Worm (Caenorhabditis elegans) whole organism, L4 larva: ENCODE data around the gene C01B9.1.
"Not testable (repeated sequence)": the region's sequence is repeated elsewhere in the genome, so short reads cannot be mapped to it uniquely, and the experiment has no call there.

ENCODE experiments used
- F10B5.3 ChIP-seq: sonication (generic microtip); optimal IDR thresholded peaks from 2 replicates; lab custom pipeline; 2016; ENCODE audit warnings: mild to moderate bottlenecking, missing genetic modification characterization, missing compliant biosample characterization
- F49E8.2 ChIP-seq: sonication (generic microtip); optimal IDR thresholded peaks from 2 replicates; lab custom pipeline; 2016; ENCODE audit warnings: missing compliant biosample characterization, mild to moderate bottlenecking, missing genetic modification characterization, borderline replicate concordance
- T20F7.1 ChIP-seq: fragments of 200-800 bp; sonication (Bioruptor generic); optimal IDR thresholded peaks from 2 replicates; lab custom pipeline; 2018; ENCODE audit warnings: mild to moderate bottlenecking, missing genetic modification characterization, missing compliant biosample characterization
- Y105C5A.15 ChIP-seq: fragments of 200-800 bp; sonication (Bioruptor generic); IDR thresholded peaks from 2 replicates; pipeline ENCODE4 v1.3.6; 2022; ENCODE audit warnings: missing genetic modification characterization, missing compliant biosample characterization
- Y48G9A.11 ChIP-seq: fragments of 200-800 bp; sonication (Bioruptor generic); IDR thresholded peaks from 2 replicates; pipeline ENCODE4 v1.3.6; 2022; ENCODE audit warnings: missing genetic modification reagents, missing genetic modification characterization, missing compliant biosample characterization
- ZK546.5 ChIP-seq, 2 experiments: sonication (generic microtip); optimal IDR thresholded peaks; 2 replicates each; lab custom pipeline; 2017; ENCODE audit warnings: missing biosample characterization in 2 of 2, missing genetic modification characterization in 2 of 2
- aha-1 ChIP-seq: fragments of 150-350 bp; peaks from one replicate; lab custom pipeline; 2014; ENCODE audit warnings: missing biosample characterization, missing genetic modification characterization
- arid-1 ChIP-seq: fragments of 200-800 bp; sonication (Bioruptor generic); conservative IDR thresholded peaks from 2 replicates; pipeline ENCODE4 v1.3.6; 2022; ENCODE audit warnings: missing genetic modification reagents, missing genetic modification characterization, missing compliant biosample characterization
- ceh-32 ChIP-seq: sonication (generic microtip); optimal IDR thresholded peaks from 2 replicates; lab custom pipeline; 2016; ENCODE audit warnings: mild to moderate bottlenecking, missing genetic modification characterization, missing compliant biosample characterization; ENCODE audit not compliant: poor library complexity
- cey-2 ChIP-seq: sonication (generic microtip); optimal IDR thresholded peaks from 3 replicates; lab custom pipeline; 2017; ENCODE audit warnings: missing genetic modification characterization, mild to moderate bottlenecking, missing compliant biosample characterization, antibody characterized with exemption, borderline replicate concordance; ENCODE audit not compliant: insufficient read depth
- daf-12 ChIP-seq: fragments of 150-350 bp; optimal IDR thresholded peaks from 2 replicates; lab custom pipeline; 2014; ENCODE audit warnings: missing biosample characterization, missing genetic modification reagents, missing genetic modification characterization
- daf-16 ChIP-seq, 3 experiments: sonication (generic microtip); optimal IDR thresholded peaks; 2 replicates each; lab custom pipeline; 2016 to 2017; ENCODE audit warnings: missing genetic modification characterization in 3 of 3, missing genetic modification reagents in 3 of 3, mild to moderate bottlenecking in 2 of 3, missing compliant biosample characterization in 2 of 3, missing biosample characterization in 1 of 3, moderate library complexity in 1 of 3
- daf-19 ChIP-seq: fragments of 200-800 bp; sonication (Bioruptor generic); conservative IDR thresholded peaks from 2 replicates; pipeline ENCODE4 v1.3.6; 2022; ENCODE audit warnings: missing genetic modification characterization, missing compliant biosample characterization
- dmd-6 ChIP-seq: fragments of 200-800 bp; sonication (Bioruptor generic); IDR thresholded peaks from 2 replicates; pipeline ENCODE4 v1.3.6; 2022; ENCODE audit warnings: missing genetic modification reagents, missing genetic modification characterization, missing compliant biosample characterization
- dmd-9 ChIP-seq: fragments of 200-800 bp; sonication (Bioruptor generic); IDR thresholded peaks from 2 replicates; pipeline ENCODE4 v1.3.6; 2022; ENCODE audit warnings: missing genetic modification reagents, missing genetic modification characterization, missing compliant biosample characterization
- dve-1 ChIP-seq: sonication (generic microtip); optimal IDR thresholded peaks from 2 replicates; lab custom pipeline; 2017; ENCODE audit warnings: antibody characterized with exemption, mild to moderate bottlenecking, missing genetic modification characterization, missing compliant biosample characterization; ENCODE audit not compliant: insufficient read depth
- fos-1 ChIP-seq: fragments of 150-350 bp; optimal IDR thresholded peaks from 2 replicates; lab custom pipeline; 2014; ENCODE audit warnings: missing biosample characterization, missing genetic modification characterization
- hmg-1.1 ChIP-seq: fragments of 200-800 bp; sonication (Bioruptor generic); IDR thresholded peaks from 2 replicates; pipeline ENCODE4 v1.3.6; 2022; ENCODE audit warnings: missing genetic modification reagents, missing genetic modification characterization, missing compliant biosample characterization
- lin-1 ChIP-seq: fragments of 200-800 bp; sonication (Bioruptor generic); IDR thresholded peaks from 2 replicates; pipeline ENCODE4 v1.3.6; 2022; ENCODE audit warnings: missing genetic modification reagents, missing genetic modification characterization, missing compliant biosample characterization
- lin-38 ChIP-seq: fragments of 200-800 bp; sonication (Bioruptor generic); IDR thresholded peaks from 2 replicates; pipeline ENCODE4 v1.3.6; 2022; ENCODE audit warnings: missing genetic modification reagents, missing genetic modification characterization, missing compliant biosample characterization
- mdl-1 ChIP-seq, 2 experiments: fragments of 150-350 bp in 1 of 2; sonication (generic microtip) in 1 of 2; optimal IDR thresholded peaks; 2 replicates each; lab custom pipeline; 2014 to 2017; ENCODE audit warnings: missing biosample characterization in 2 of 2, missing genetic modification characterization in 2 of 2
- nhr-102 ChIP-seq: sonication (generic microtip); optimal IDR thresholded peaks from 2 replicates; lab custom pipeline; 2016; ENCODE audit warnings: mild to moderate bottlenecking, missing genetic modification characterization, moderate library complexity, missing compliant biosample characterization
- nhr-42 ChIP-seq: fragments of 200-800 bp; sonication (Bioruptor generic); IDR thresholded peaks from 2 replicates; pipeline ENCODE4 v1.3.6; 2022; ENCODE audit warnings: missing genetic modification characterization, missing compliant biosample characterization
- nhr-76 ChIP-seq: fragments of 150-350 bp; optimal IDR thresholded peaks from 2 replicates; lab custom pipeline; 2014; ENCODE audit warnings: missing biosample characterization, missing genetic modification characterization
- nhr-77 ChIP-seq: fragments of 150-350 bp; optimal IDR thresholded peaks from 2 replicates; lab custom pipeline; 2014; ENCODE audit warnings: missing biosample characterization, missing genetic modification characterization
- php-3 ChIP-seq: fragments of 200-800 bp; sonication (Bioruptor generic); IDR thresholded peaks from 2 replicates; pipeline ENCODE4 v1.3.6; 2022; ENCODE audit warnings: missing genetic modification reagents, missing genetic modification characterization, missing compliant biosample characterization
- saeg-2 ChIP-seq: fragments of 200-800 bp; sonication (Bioruptor generic); IDR thresholded peaks from 2 replicates; pipeline ENCODE4 v1.3.6; 2022; ENCODE audit warnings: missing genetic modification reagents, missing genetic modification characterization, missing compliant biosample characterization
- set-16 ChIP-seq: fragments of 200-800 bp; sonication (Bioruptor generic); IDR thresholded peaks from 2 replicates; pipeline ENCODE4 v1.3.6; 2022; ENCODE audit warnings: missing genetic modification reagents, missing genetic modification characterization, missing compliant biosample characterization
- skn-1 ChIP-seq: fragments of 150-350 bp; optimal IDR thresholded peaks from 2 replicates; lab custom pipeline; 2014; ENCODE audit warnings: missing biosample characterization, missing genetic modification characterization
- snpc-1.2 ChIP-seq: fragments of 200-800 bp; sonication (Bioruptor generic); IDR thresholded peaks from 2 replicates; pipeline ENCODE4 v1.3.6; 2022; ENCODE audit warnings: missing genetic modification reagents, missing genetic modification characterization, missing compliant biosample characterization
- snpc-4 ChIP-seq: fragments of 150-350 bp; optimal IDR thresholded peaks from 2 replicates; lab custom pipeline; 2014; ENCODE audit warnings: missing biosample characterization, missing genetic modification characterization
- unc-130 ChIP-seq: sonication (generic microtip); optimal IDR thresholded peaks from 2 replicates; lab custom pipeline; 2016; ENCODE audit warnings: missing genetic modification reagents, missing genetic modification characterization, missing compliant biosample characterization
- unc-62 ChIP-seq, 3 experiments: fragments of 150-350 bp in 1 of 3; sonication (generic microtip); optimal IDR thresholded peaks in 2 of 3; peaks in 1 of 3; 1 replicate in 1 of 3; 2 replicates in 2 of 3; lab custom pipeline; 2014 to 2017; ENCODE audit warnings: missing biosample characterization in 3 of 3, missing genetic modification characterization in 3 of 3, missing genetic modification reagents in 3 of 3, missing genotype in 1 of 3
- zag-1 ChIP-seq: fragments of 150-350 bp; optimal IDR thresholded peaks from 2 replicates; lab custom pipeline; 2014; ENCODE audit warnings: missing biosample characterization, missing genetic modification characterization
- ztf-7 ChIP-seq: fragments of 150-350 bp; optimal IDR thresholded peaks from 2 replicates; lab custom pipeline; 2014; ENCODE audit warnings: missing biosample characterization, missing genetic modification characterization

The C01B9.1 gene

ce11 chrII:13813950-13814349 is 42.6 kb downstream of the C01B9.1 start (continued):
- TF ChIP-seq Y105C5A.15 (GFP tag; lab: Robert Waterston, UW) (no peak), dmd-6 (peak; percentile 81), unc-62 (GFP tag; optimal IDR thresholded peaks at IDR 0.05 in 1 of 2; lab: Kevin White, UChicago) (peak in 1 of 2 experiments; percentile 26), unc-62 (tag; optimal IDR thresholded peaks at IDR 0.05; lab: Kevin White, UChicago) (no peak), lin-1 (GFP tag; lab: Robert Waterston, UW) (0 out of 2 replicates have a peak, but pooled peaks have one; percentile 17), Y48G9A.11 (GFP tag; lab: Robert Waterston, UW) (no peak), mdl-1 (tag; optimal IDR thresholded peaks at IDR 0.05; lab: Kevin White, UChicago) (no peak), zag-1 (no peak), F10B5.3 (tag; lab: Kevin White, UChicago) (no peak), F49E8.2 (no peak), nhr-102 (tag; lab: Kevin White, UChicago) (no peak), nhr-76 (tag; lab: Kevin White, UChicago) (no peak), hmg-1.1 (GFP tag; lab: Robert Waterston, UW) (no peak), lin-38 (GFP tag; lab: Robert Waterston, UW) (no peak), nhr-77 (tag; lab: Kevin White, UChicago) (peak; percentile 82), snpc-4 (tag; lab: Kevin White, UChicago) (no peak), T20F7.1 (GFP tag; lab: Kevin White, UChicago) (no peak), skn-1 (tag; lab: Kevin White, UChicago) (no peak), daf-12 (tag; lab: Kevin White, UChicago) (no peak), fos-1 (tag; lab: Kevin White, UChicago) (no peak), dve-1 (tag; lab: Kevin White, UChicago) (peak; percentile 56), nhr-42 (GFP tag; lab: Robert Waterston, UW) (peak; percentile 30; the same call in 1 of the 2 replicates), daf-16 (GFP tag; optimal IDR thresholded peaks at IDR 0.05; lab: Kevin White, UChicago) (no peak), daf-16 (tag; optimal IDR thresholded peaks at IDR 0.05; lab: Kevin White, UChicago) (peak; percentile 37), dmd-9 (GFP tag; lab: Robert Waterston, UW) (no peak), set-16 (GFP tag; lab: Robert Waterston, UW) (no peak), ceh-32 (tag; lab: Kevin White, UChicago) (no peak), saeg-2 (GFP tag; lab: Robert Waterston, UW) (no peak)

DNA sequence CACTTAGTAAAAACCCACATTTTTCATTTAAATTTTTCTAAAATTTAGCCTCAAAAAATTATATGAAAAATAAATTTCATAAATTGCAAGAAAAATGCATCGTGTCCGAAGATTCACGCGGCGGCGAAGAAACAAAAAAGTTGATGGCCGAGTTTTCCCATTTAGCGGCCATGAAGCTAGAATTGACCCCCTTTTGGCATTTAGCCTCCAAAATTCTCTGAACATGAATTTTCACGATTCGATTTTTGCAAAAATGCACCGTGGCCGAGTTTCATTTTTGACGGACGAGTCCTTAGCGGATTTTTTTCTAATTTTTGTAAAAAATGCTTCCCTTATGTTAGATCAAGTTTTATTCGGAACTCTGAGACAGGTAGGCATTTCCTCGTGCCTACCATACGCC is 44.1 kb downstream of the C01B9.1 start:
- TF ChIP-seq aha-1 (tag; lab: Kevin White, UChicago) (peak; percentile 86), unc-130 (GFP tag; lab: Kevin White, UChicago) (no peak), daf-19 (GFP tag; lab: Robert Waterston, UW) (0 out of 2 replicates have a peak, but pooled peaks have one; percentile 56), unc-62 (GFP tag; optimal IDR thresholded peaks at IDR 0.05 in 1 of 2; lab: Kevin White, UChicago) (peak in 1 of 2 experiments; percentile 87), unc-62 (tag; optimal IDR thresholded peaks at IDR 0.05; lab: Kevin White, UChicago) (no peak), ztf-7 (tag; lab: Kevin White, UChicago) (no peak)

DNA sequence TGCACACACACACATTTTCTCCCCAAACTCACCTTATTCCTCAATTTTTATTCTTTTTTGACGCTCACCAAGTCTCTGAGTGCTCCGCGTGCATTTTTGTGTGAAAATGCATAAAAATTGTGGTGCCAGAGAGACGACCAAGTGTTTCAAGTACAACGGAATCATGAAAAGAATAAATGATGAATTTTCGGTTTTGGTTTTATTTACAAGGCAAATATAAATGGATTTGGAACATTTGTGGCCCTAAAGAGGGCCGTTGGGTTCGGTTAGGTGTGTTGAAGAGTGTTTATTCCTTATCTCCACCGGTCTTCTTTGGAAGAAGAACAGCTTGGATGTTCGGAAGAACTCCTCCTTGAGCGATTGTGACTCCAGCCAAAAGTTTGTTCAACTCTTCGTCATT is 46.1 kb downstream of the C01B9.1 start:
- TF ChIP-seq nhr-42 (GFP tag; lab: Robert Waterston, UW) (0 out of 2 replicates have a peak, but pooled peaks have one; percentile 43), arid-1 (GFP tag; lab: Robert Waterston, UW) (0 out of 2 replicates have a peak, but pooled peaks have one; percentile 41), lin-38 (GFP tag; lab: Robert Waterston, UW) (peak; percentile 46), snpc-1.2 (0 out of 2 replicates have a peak, but pooled peaks have one; percentile 51), php-3 (0 out of 2 replicates have a peak, but pooled peaks have one; percentile 7), nhr-102 (tag; lab: Kevin White, UChicago) (peak; percentile 2)
- TF ChIP-seq, all 104 proteins: peak for 6; not testable (repeated sequence) for 98

DNA sequence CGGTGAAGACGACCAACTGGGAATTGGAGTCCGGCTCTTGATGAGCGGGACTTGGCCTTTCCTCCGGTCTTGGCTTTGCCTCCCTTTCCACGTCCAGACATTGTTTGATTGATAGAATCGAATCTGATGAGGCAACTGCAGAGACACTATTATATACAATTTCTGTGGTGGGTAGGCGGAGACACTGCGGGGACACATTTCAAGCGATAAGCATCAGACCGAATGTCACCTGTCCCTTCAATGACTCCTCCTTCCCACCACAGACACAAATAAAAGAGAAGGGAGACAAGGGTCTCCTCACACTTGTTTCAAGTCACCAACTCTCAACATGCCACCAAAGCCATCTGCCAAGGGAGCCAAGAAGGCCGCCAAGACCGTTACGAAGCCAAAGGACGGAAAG is 46.7 kb downstream of the C01B9.1 start, which contains the start of gene his-16:
Gene his-16, minus strand, starts transcription at position 101 of the 400 bp plus-strand sequence.
- TF ChIP-seq hmg-1.1 (GFP tag; lab: Robert Waterston, UW); cey-2 (tag; lab: Kevin White, UChicago); ZK546.5 (tag; optimal IDR thresholded peaks at IDR 0.05; lab: Kevin White, UChicago): not testable (repeated sequence)
